Fruit fly (Drosophila melanogaster) whole organism, embryonic: ENCODE results near the gene Polr1D.

Experiments used
- Bteb2 ChIP-seq: fragments of 200-800 bp; sonication (Bioruptor generic); optimal IDR thresholded peaks from 2 replicates; lab custom pipeline; 2016; ENCODE audit warnings: missing biosample characterization, missing genetic modification characterization
- CG10462 ChIP-seq: fragments of 200-800 bp; sonication (Bioruptor generic); optimal IDR thresholded peaks from 2 replicates; lab custom pipeline; 2016; ENCODE audit warnings: missing biosample characterization, missing genetic modification characterization
- CG11560 ChIP-seq: fragments of 200-800 bp; sonication (Bioruptor generic); IDR thresholded peaks from 3 replicates; pipeline ENCODE4 v1.3.6; 2022; ENCODE audit warnings: missing biosample characterization, missing genetic modification characterization
- CG12391 ChIP-seq: fragments of 200-800 bp; sonication (Bioruptor generic); optimal IDR thresholded peaks from 3 replicates; lab custom pipeline; 2018; ENCODE audit warnings: missing biosample characterization, mild to moderate bottlenecking, missing genetic modification characterization, moderate library complexity
- CG12659 ChIP-seq: fragments of 200-800 bp; sonication (Bioruptor generic); optimal IDR thresholded peaks from 3 replicates; lab custom pipeline; 2017; ENCODE audit warnings: mild to moderate bottlenecking, missing biosample characterization, missing genetic modification reagents, missing genetic modification characterization
- CG15073 ChIP-seq: fragments of 200-800 bp; sonication (Bioruptor generic); optimal IDR thresholded peaks from 2 replicates; lab custom pipeline; 2016; ENCODE audit warnings: missing biosample characterization, missing genetic modification characterization
- CG17328 ChIP-seq: fragments of 200-800 bp; sonication (Bioruptor generic); IDR thresholded peaks from 2 replicates; pipeline ENCODE4 v1.3.6; 2022; ENCODE audit warnings: missing biosample characterization, missing genetic modification characterization
- CG17359 ChIP-seq: fragments of 200-800 bp; sonication (Bioruptor generic); optimal IDR thresholded peaks from 3 replicates; lab custom pipeline; 2018; ENCODE audit warnings: missing biosample characterization, mild to moderate bottlenecking, missing genetic modification characterization, moderate library complexity
- CG17802 ChIP-seq: fragments of 200-800 bp; sonication (Bioruptor generic); optimal IDR thresholded peaks from 2 replicates; lab custom pipeline; 2018; ENCODE audit warnings: missing biosample characterization, mild to moderate bottlenecking, missing genetic modification characterization, moderate library complexity
- CG1792 ChIP-seq: fragments of 200-800 bp; sonication (Bioruptor generic); optimal IDR thresholded peaks from 2 replicates; lab custom pipeline; 2016; ENCODE audit warnings: missing biosample characterization, missing genetic modification characterization
- CG18262 ChIP-seq: fragments of 200-800 bp; optimal IDR thresholded peaks from 3 replicates; lab custom pipeline; 2019; ENCODE audit warnings: missing biosample characterization, mild to moderate bottlenecking, missing genetic modification characterization, moderate library complexity
- CG2875 ChIP-seq: fragments of 200-800 bp; sonication (Bioruptor generic); optimal IDR thresholded peaks from 2 replicates; lab custom pipeline; 2017; ENCODE audit warnings: missing biosample characterization, mild to moderate bottlenecking, missing genetic modification characterization, missing genetic modification reagents
- CG30403 ChIP-seq: fragments of 200-800 bp; sonication (Bioruptor generic); optimal IDR thresholded peaks from 3 replicates; lab custom pipeline; 2016; ENCODE audit warnings: missing biosample characterization, missing genetic modification characterization
- CG4424 ChIP-seq: fragments of 200-800 bp; sonication (Bioruptor generic); optimal IDR thresholded peaks from 3 replicates; lab custom pipeline; 2016; ENCODE audit warnings: missing biosample characterization, missing genetic modification characterization
- CG6765 ChIP-seq: fragments of 200-800 bp; sonication (Bioruptor generic); optimal IDR thresholded peaks from 3 replicates; lab custom pipeline; 2017; ENCODE audit warnings: missing biosample characterization, mild to moderate bottlenecking, missing genetic modification characterization
- CG8089 ChIP-seq: fragments of 200-800 bp; sonication (Bioruptor generic); optimal IDR thresholded peaks from 3 replicates; lab custom pipeline; 2016; ENCODE audit warnings: missing biosample characterization, missing genetic modification characterization
- CG9609 ChIP-seq: fragments of 200-800 bp; sonication (Bioruptor generic); optimal IDR thresholded peaks from 3 replicates; lab custom pipeline; 2016; ENCODE audit warnings: missing biosample characterization, missing genetic modification characterization
- D19A ChIP-seq: fragments of 200-800 bp; optimal IDR thresholded peaks from 3 replicates; lab custom pipeline; 2019; ENCODE audit warnings: missing biosample characterization, mild to moderate bottlenecking, missing genetic modification characterization, moderate library complexity
- Dad ChIP-seq: fragments of 200-800 bp; sonication (Bioruptor generic); optimal IDR thresholded peaks from 3 replicates; lab custom pipeline; 2016; ENCODE audit warnings: missing biosample characterization, missing genetic modification characterization
- Dref ChIP-seq: fragments of 200-800 bp; sonication (Bioruptor generic); IDR thresholded peaks from 2 replicates; pipeline ENCODE4 v1.3.6; 2022; ENCODE audit warnings: missing biosample characterization, missing genetic modification characterization
- Fer3 ChIP-seq: fragments of 200-800 bp; sonication (Bioruptor generic); optimal IDR thresholded peaks from 2 replicates; lab custom pipeline; 2018; ENCODE audit warnings: missing biosample characterization, mild to moderate bottlenecking, missing genetic modification characterization, moderate library complexity
- HLH4C ChIP-seq: fragments of 200-800 bp; sonication (Bioruptor generic); IDR thresholded peaks from 3 replicates; pipeline ENCODE4 v1.3.6; 2022; ENCODE audit warnings: missing biosample characterization, missing genetic modification characterization; ENCODE audit not compliant: partially characterized antibody
- Hr39 ChIP-seq: fragments of >200 bp; optimal IDR thresholded peaks from 2 replicates; lab custom pipeline; 2017
- Hr78 ChIP-seq, 2 experiments: fragments of 200-800 bp in 1 of 2; fragments of >200 bp in 1 of 2; sonication (Bioruptor generic) in 1 of 2; optimal IDR thresholded peaks; 2 replicates each; lab custom pipeline; 2017 to 2019; ENCODE audit warnings: missing biosample characterization in 2 of 2, missing genetic modification characterization in 2 of 2, mild to moderate bottlenecking in 1 of 2, moderate library complexity in 1 of 2
- Hsf ChIP-seq: fragments of 200-800 bp; sonication (Bioruptor generic); optimal IDR thresholded peaks from 3 replicates; lab custom pipeline; 2016; ENCODE audit warnings: missing biosample characterization, missing genetic modification characterization
- MTF-1 ChIP-seq: fragments of 200-800 bp; sonication (Bioruptor generic); optimal IDR thresholded peaks from 2 replicates; lab custom pipeline; 2018; ENCODE audit warnings: missing biosample characterization, mild to moderate bottlenecking, missing genetic modification characterization, borderline replicate concordance
- Max ChIP-seq: fragments of 200-800 bp; sonication (Bioruptor generic); optimal IDR thresholded peaks from 2 replicates; lab custom pipeline; 2016; ENCODE audit warnings: missing biosample characterization, mild to moderate bottlenecking, missing genetic modification characterization
- Mrtf ChIP-seq: fragments of 200-800 bp; sonication (Bioruptor generic); IDR thresholded peaks from 3 replicates; pipeline ENCODE4 v1.3.6; 2022; ENCODE audit warnings: missing biosample characterization, missing genetic modification characterization
- Sox100B ChIP-seq: fragments of 200-800 bp; sonication (Bioruptor generic); optimal IDR thresholded peaks from 3 replicates; lab custom pipeline; 2018; ENCODE audit warnings: missing biosample characterization, mild to moderate bottlenecking, missing genetic modification characterization
- az2 ChIP-seq: fragments of 200-800 bp; sonication (Bioruptor generic); optimal IDR thresholded peaks from 3 replicates; lab custom pipeline; 2016; ENCODE audit warnings: missing biosample characterization, missing genetic modification characterization
- bab2 ChIP-seq: fragments of 200-800 bp; sonication (Bioruptor generic); optimal IDR thresholded peaks from 2 replicates; lab custom pipeline; 2016; ENCODE audit warnings: missing biosample characterization, missing genetic modification characterization
- br ChIP-seq: fragments of >200 bp; optimal IDR thresholded peaks from 2 replicates; lab custom pipeline; 2017
- danr ChIP-seq: fragments of 200-800 bp; sonication (Bioruptor generic); IDR thresholded peaks from 2 replicates; pipeline ENCODE4 v1.3.6; 2022; ENCODE audit warnings: missing biosample characterization, missing genetic modification characterization
- en ChIP-seq: fragments of 200-800 bp; sonication (Bioruptor generic); optimal IDR thresholded peaks from 2 replicates; lab custom pipeline; 2016; ENCODE audit warnings: missing biosample characterization, missing genetic modification characterization
- eve ChIP-seq, 2 experiments: fragments of >200 bp; optimal IDR thresholded peaks; 2 replicates each; lab custom pipeline; 2017; ENCODE audit warnings: missing biosample characterization in 2 of 2, missing genetic modification characterization in 2 of 2
- fd96Cb ChIP-seq: fragments of 200-800 bp; sonication (Bioruptor generic); optimal IDR thresholded peaks from 2 replicates; lab custom pipeline; 2018; ENCODE audit warnings: missing biosample characterization, mild to moderate bottlenecking, missing genetic modification characterization, moderate library complexity
- gfzf ChIP-seq: fragments of 200-800 bp; sonication (Bioruptor generic); optimal IDR thresholded peaks from 2 replicates; lab custom pipeline; 2016; ENCODE audit warnings: missing biosample characterization, mild to moderate bottlenecking, missing genetic modification characterization, moderate library complexity
- hkb ChIP-seq, 2 experiments: fragments of 200-800 bp in 1 of 2; fragments of >200 bp in 1 of 2; sonication (Bioruptor generic) in 1 of 2; IDR thresholded peaks in 1 of 2; optimal IDR thresholded peaks in 1 of 2; 2 replicates each; pipeline versions ENCODE4 v1.3.6 to Lab custom; 2017 to 2022; ENCODE audit warnings: missing biosample characterization in 1 of 2, missing genetic modification characterization in 1 of 2
- inv ChIP-seq: fragments of 200-800 bp; sonication (Bioruptor generic); IDR thresholded peaks from 2 replicates; pipeline ENCODE4 v1.3.6; 2022; ENCODE audit warnings: missing biosample characterization, missing genetic modification characterization; ENCODE audit not compliant: partially characterized antibody
- kay ChIP-seq: fragments of 200-800 bp; sonication (Bioruptor generic); optimal IDR thresholded peaks from 2 replicates; lab custom pipeline; 2016; ENCODE audit warnings: missing biosample characterization, missing genetic modification characterization
- lmd ChIP-seq: fragments of 200-800 bp; sonication (Bioruptor generic); IDR thresholded peaks from 2 replicates; pipeline ENCODE4 v1.3.6; 2022; ENCODE audit warnings: missing biosample characterization, missing genetic modification characterization
- pb ChIP-seq: fragments of 200-800 bp; sonication (Bioruptor generic); optimal IDR thresholded peaks from 3 replicates; lab custom pipeline; 2016; ENCODE audit warnings: missing biosample characterization, missing genetic modification characterization
- psq ChIP-seq: fragments of 200-800 bp; sonication (Bioruptor generic); optimal IDR thresholded peaks from 2 replicates; lab custom pipeline; 2017; ENCODE audit warnings: missing biosample characterization, missing genetic modification characterization
- ranshi ChIP-seq: fragments of 200-800 bp; sonication (Bioruptor generic); IDR thresholded peaks from 2 replicates; pipeline ENCODE4 v1.3.6; 2022; ENCODE audit warnings: missing biosample characterization, missing genetic modification characterization
- repo ChIP-seq: fragments of 200-800 bp; sonication (Bioruptor generic); optimal IDR thresholded peaks from 2 replicates; lab custom pipeline; 2016; ENCODE audit warnings: missing biosample characterization, missing genetic modification characterization
- scrt ChIP-seq: fragments of 200-800 bp; sonication (Bioruptor generic); optimal IDR thresholded peaks from 2 replicates; lab custom pipeline; 2018; ENCODE audit warnings: missing biosample characterization, mild to moderate bottlenecking, missing genetic modification characterization, moderate library complexity
- slbo ChIP-seq: fragments of 200-800 bp; sonication (Bioruptor generic); IDR thresholded peaks from 2 replicates; pipeline ENCODE4 v1.3.6; 2022; ENCODE audit warnings: missing biosample characterization, missing genetic modification characterization
- tin ChIP-seq: fragments of 200-800 bp; sonication (Bioruptor generic); optimal IDR thresholded peaks from 3 replicates; lab custom pipeline; 2016; ENCODE audit warnings: missing biosample characterization, missing genetic modification characterization
- toy ChIP-seq: fragments of 200-800 bp; sonication (Bioruptor generic); IDR thresholded peaks from 2 replicates; pipeline ENCODE4 v1.3.6; 2022; ENCODE audit warnings: missing biosample characterization, missing genetic modification characterization
- trh ChIP-seq: fragments of 200-800 bp; sonication (Bioruptor generic); optimal IDR thresholded peaks from 2 replicates; lab custom pipeline; 2016; ENCODE audit warnings: missing biosample characterization, missing genetic modification characterization

Gene Polr1D

dm6 chr2L:19141435-19142126 lies 6.5 kb upstream of the Polr1D start (continued):
- TF ChIP-seq Max (GFP tag; lab: Kevin White, UChicago) (peak; percentile 59), Hsf (GFP tag; lab: Kevin White, UChicago) (peak; percentile 70), CG8089 (GFP tag; lab: Kevin White, UChicago) (peak; percentile 33), fd96Cb (tag; lab: Kevin White, UChicago) (peak; percentile 73), CG4424 (GFP tag; lab: Kevin White, UChicago) (peak; percentile 74), CG1792 (peak; percentile 21), psq (GFP tag; lab: Kevin White, UChicago) (no peak), Mrtf (GFP tag; lab: Robert Waterston, UW) (0 out of 3 replicates have a peak, but pooled peaks have one; percentile 43), Fer3 (tag; lab: Kevin White, UChicago) (peak; percentile 65), CG17328 (GFP tag; lab: Robert Waterston, UW) (peak; percentile 44), trh (GFP tag; lab: Kevin White, UChicago) (peak; percentile 7), CG12391 (tag; lab: Kevin White, UChicago) (peak; percentile 78), CG17359 (peak; percentile 51), repo (peak; percentile 33), pb (GFP tag; lab: Kevin White, UChicago) (peak; percentile 42), CG9609 (GFP tag; lab: Kevin White, UChicago) (peak; percentile 50), CG18262 (tag; lab: Kevin White, UChicago) (peak; percentile 86), CG6765 (GFP tag; lab: Kevin White, UChicago) (peak; percentile 64), Bteb2 (GFP tag; lab: Kevin White, UChicago) (peak; percentile 78), slbo (GFP tag; lab: Robert Waterston, UW) (peak; percentile 69), gfzf (GFP tag; lab: Kevin White, UChicago) (no peak), tin (peak; percentile 48), CG30403 (GFP tag; lab: Kevin White, UChicago) (peak; percentile 84), Dad (peak; percentile 48), br (lab: Kevin White, UChicago) (no peak), eve (GFP tag; optimal IDR thresholded peaks at IDR 0.05; lab: Kevin White, UChicago) (peak in 1 of 2 experiments; percentile 93), hkb (optimal IDR thresholded peaks at IDR 0.05; lab: Kevin White, UChicago) (no peak), hkb (GFP tag; IDR thresholded peaks at IDR 0.05; lab: Robert Waterston, UW) (0 out of 2 replicates have a peak, but pooled peaks have one; percentile 39), CG17802 (tag; lab: Kevin White, UChicago) (peak; percentile 35), Dref (GFP tag; lab: Robert Waterston, UW) (no peak), CG2875 (GFP tag; lab: Kevin White, UChicago) (peak; percentile 66), kay (GFP tag; lab: Kevin White, UChicago) (peak; percentile 10), D19A (tag; lab: Kevin White, UChicago) (peak; percentile 70), danr (GFP tag; lab: Robert Waterston, UW) (0 out of 2 replicates have a peak, but pooled peaks have one; percentile 21), ranshi (GFP tag; lab: Robert Waterston, UW) (peak; percentile 54; the same call in 1 of the 2 replicates), inv (GFP tag; lab: Robert Waterston, UW) (no peak), CG12659 (GFP tag; lab: Kevin White, UChicago) (peak; percentile 67), CG15073 (GFP tag; lab: Kevin White, UChicago) (no peak), bab2 (GFP tag; lab: Kevin White, UChicago) (peak; percentile 59), HLH4C (GFP tag; lab: Robert Waterston, UW) (no peak), lmd (GFP tag; lab: Robert Waterston, UW) (peak; percentile 73), Hr39 (lab: Kevin White, UChicago) (peak; percentile 59), scrt (GFP tag; lab: Kevin White, UChicago) (peak; percentile 51), en (GFP tag; lab: Kevin White, UChicago) (peak; percentile 65), CG11560 (tag; lab: Robert Waterston, UW) (no peak), CG10462 (GFP tag; lab: Kevin White, UChicago) (peak; percentile 8), Hr78 (GFP tag; optimal IDR thresholded peaks at IDR 0.05; lab: Kevin White, UChicago) (peak in 1 of 2 experiments; percentile 5), toy (GFP tag; lab: Robert Waterston, UW) (no peak), az2 (GFP tag; lab: Kevin White, UChicago) (peak; percentile 69), Sox100B (peak; percentile 82), MTF-1 (GFP tag; lab: Kevin White, UChicago) (no peak)
